Fruit fly (Drosophila melanogaster) whole organism, embryonic: ENCODE results near the gene kibra.

Experiments used
- Atf-2 ChIP-seq: fragments of 200-800 bp; sonication (Bioruptor generic); optimal IDR thresholded peaks from 2 replicates; lab custom pipeline; 2016; ENCODE audit warnings: missing biosample characterization, missing genetic modification characterization
- Awh ChIP-seq: fragments of 200-800 bp; sonication (Bioruptor generic); IDR thresholded peaks from 2 replicates; pipeline ENCODE4, ENCODE4 v1.3.6; 2022; ENCODE audit warnings: missing biosample characterization, missing genetic modification characterization
- CG11093 ChIP-seq: fragments of 200-800 bp; sonication (Bioruptor generic); IDR thresholded peaks from 3 replicates; pipeline ENCODE4 v1.3.6; 2022; ENCODE audit warnings: missing biosample characterization, missing genetic modification characterization
- CG12236 ChIP-seq: fragments of 200-800 bp; sonication (Bioruptor generic); optimal IDR thresholded peaks from 2 replicates; lab custom pipeline; 2016; ENCODE audit warnings: missing biosample characterization, missing genetic modification characterization
- CG13296 ChIP-seq: fragments of 200-800 bp; sonication (Bioruptor generic); optimal IDR thresholded peaks from 3 replicates; lab custom pipeline; 2018; ENCODE audit warnings: missing biosample characterization, mild to moderate bottlenecking, missing genetic modification characterization
- CG15479 ChIP-seq: fragments of 200-800 bp; sonication (Bioruptor generic); optimal IDR thresholded peaks from 3 replicates; lab custom pipeline; 2019; ENCODE audit warnings: missing biosample characterization, mild to moderate bottlenecking, missing genetic modification characterization, moderate library complexity
- CG15601 ChIP-seq: fragments of 200-800 bp; sonication (Bioruptor generic); optimal IDR thresholded peaks from 3 replicates; lab custom pipeline; 2019; ENCODE audit warnings: missing biosample characterization, mild to moderate bottlenecking, missing genetic modification characterization, moderate library complexity
- CG3847 ChIP-seq: fragments of 200-800 bp; sonication (Bioruptor generic); IDR thresholded peaks from 2 replicates; pipeline ENCODE4 v1.3.6; 2022; ENCODE audit warnings: missing biosample characterization, missing genetic modification characterization
- CG5180 ChIP-seq: fragments of 200-800 bp; sonication (Bioruptor generic); optimal IDR thresholded peaks from 3 replicates; lab custom pipeline; 2017; ENCODE audit warnings: missing biosample characterization, missing genetic modification characterization, mild to moderate bottlenecking, moderate library complexity, missing genetic modification reagents
- CG6654 ChIP-seq: fragments of 200-800 bp; sonication (Bioruptor generic); optimal IDR thresholded peaks from 2 replicates; lab custom pipeline; 2017; ENCODE audit warnings: missing biosample characterization, mild to moderate bottlenecking, missing genetic modification characterization
- CG8765 ChIP-seq: fragments of 200-800 bp; sonication (Bioruptor generic); IDR thresholded peaks from 2 replicates; pipeline ENCODE4 v1.3.6; 2022; ENCODE audit warnings: missing biosample characterization, missing genetic modification characterization
- CG9609 ChIP-seq: fragments of 200-800 bp; sonication (Bioruptor generic); optimal IDR thresholded peaks from 3 replicates; lab custom pipeline; 2016; ENCODE audit warnings: missing biosample characterization, missing genetic modification characterization
- CG9876 ChIP-seq: fragments of 200-800 bp; sonication (Bioruptor generic); optimal IDR thresholded peaks from 2 replicates; lab custom pipeline; 2016; ENCODE audit warnings: missing biosample characterization, missing genetic modification characterization
- CHES-1-like ChIP-seq: fragments of 200-800 bp; sonication (Bioruptor generic); optimal IDR thresholded peaks from 2 replicates; lab custom pipeline; 2016; ENCODE audit warnings: missing biosample characterization, missing genetic modification characterization
- CTCF ChIP-seq: fragments of 200-800 bp; sonication (Bioruptor generic); optimal IDR thresholded peaks from 2 replicates; lab custom pipeline; 2017; ENCODE audit warnings: missing biosample characterization, mild to moderate bottlenecking, missing genetic modification characterization, moderate library complexity
- Dp ChIP-seq: fragments of 200-800 bp; sonication (Bioruptor generic); optimal IDR thresholded peaks from 2 replicates; lab custom pipeline; 2018; ENCODE audit warnings: missing biosample characterization, mild to moderate bottlenecking, missing genetic modification characterization, moderate library complexity
- Drgx ChIP-seq: fragments of 200-800 bp; sonication (Bioruptor generic); IDR thresholded peaks from 2 replicates; pipeline ENCODE4 v1.3.6; 2022; ENCODE audit warnings: missing biosample characterization, missing genetic modification characterization
- E2f1 ChIP-seq: fragments of 200-800 bp; sonication (Bioruptor generic); IDR thresholded peaks from 2 replicates; pipeline ENCODE4 v1.3.6; 2022; ENCODE audit warnings: missing biosample characterization, missing genetic modification characterization
- E2f2 ChIP-seq: fragments of 200-800 bp; sonication (Bioruptor generic); IDR thresholded peaks from 2 replicates; pipeline ENCODE4 v1.3.6; 2022; ENCODE audit warnings: missing biosample characterization, missing genetic modification characterization
- Hr39 ChIP-seq: fragments of >200 bp; optimal IDR thresholded peaks from 2 replicates; lab custom pipeline; 2017
- Lhr ChIP-seq: fragments of 200-800 bp; sonication (Bioruptor generic); optimal IDR thresholded peaks from 3 replicates; lab custom pipeline; 2017; ENCODE audit warnings: mild to moderate bottlenecking, missing biosample characterization, missing genetic modification reagents, missing genetic modification characterization
- MBD-R2 ChIP-seq: fragments of 200-800 bp; sonication (Bioruptor generic); IDR thresholded peaks from 2 replicates; pipeline ENCODE4 v1.3.6; 2022; ENCODE audit warnings: missing biosample characterization, missing genetic modification characterization
- Med ChIP-seq: fragments of 200-800 bp; sonication (Bioruptor generic); peaks from one replicate; lab custom pipeline; 2016; ENCODE audit warnings: missing biosample characterization, missing genetic modification characterization, mild to moderate bottlenecking, inconsistent platforms, moderate library complexity
- Nf-YC ChIP-seq: fragments of 200-800 bp; optimal IDR thresholded peaks from 3 replicates; lab custom pipeline; 2019; ENCODE audit warnings: missing biosample characterization, mild to moderate bottlenecking, missing genetic modification characterization, moderate library complexity
- Oaz ChIP-seq: fragments of 200-800 bp; sonication (Bioruptor generic); IDR thresholded peaks from 2 replicates; pipeline ENCODE4 v1.3.6; 2022; ENCODE audit warnings: missing biosample characterization, missing genetic modification characterization
- Tbp ChIP-seq: fragments of >200 bp; optimal IDR thresholded peaks from 2 replicates; lab custom pipeline; 2018; ENCODE audit warnings: missing biosample characterization, missing genetic modification characterization
- Xbp1 ChIP-seq: fragments of 200-800 bp; sonication (Bioruptor generic); optimal IDR thresholded peaks from 3 replicates; lab custom pipeline; 2016; ENCODE audit warnings: missing biosample characterization, mild to moderate bottlenecking, missing genetic modification characterization
- YL-1 ChIP-seq: fragments of 200-800 bp; sonication (Bioruptor generic); optimal IDR thresholded peaks from 3 replicates; lab custom pipeline; 2017; ENCODE audit warnings: missing biosample characterization, mild to moderate bottlenecking, missing genetic modification characterization
- amos ChIP-seq: fragments of 200-800 bp; sonication (Bioruptor generic); IDR thresholded peaks from 2 replicates; pipeline ENCODE4 v1.3.6; 2022; ENCODE audit warnings: missing biosample characterization, missing genetic modification characterization; ENCODE audit not compliant: partially characterized antibody
- bowl ChIP-seq: fragments of 200-800 bp; sonication (Bioruptor generic); IDR thresholded peaks from 2 replicates; pipeline ENCODE4 v1.3.6; 2022; ENCODE audit warnings: missing biosample characterization, missing genetic modification characterization
- cas ChIP-seq: fragments of 200-800 bp; sonication (Bioruptor generic); IDR thresholded peaks from 2 replicates; pipeline ENCODE4 v1.3.6; 2022; ENCODE audit warnings: missing biosample characterization, missing genetic modification characterization
- chm ChIP-seq: fragments of 200-800 bp; sonication (Bioruptor generic); IDR thresholded peaks from 2 replicates; pipeline ENCODE4 v1.3.6; 2022; ENCODE audit warnings: missing biosample characterization, missing genetic modification characterization
- fu2 ChIP-seq: fragments of 200-800 bp; sonication (Bioruptor generic); optimal IDR thresholded peaks from 2 replicates; lab custom pipeline; 2016; ENCODE audit warnings: missing biosample characterization, missing genetic modification characterization
- hkb ChIP-seq, 2 experiments: fragments of 200-800 bp in 1 of 2; fragments of >200 bp in 1 of 2; sonication (Bioruptor generic) in 1 of 2; IDR thresholded peaks in 1 of 2; optimal IDR thresholded peaks in 1 of 2; 2 replicates each; pipeline versions ENCODE4 v1.3.6 to Lab custom; 2017 to 2022; ENCODE audit warnings: missing biosample characterization in 1 of 2, missing genetic modification characterization in 1 of 2
- hth ChIP-seq: fragments of >200 bp; optimal IDR thresholded peaks from 2 replicates; lab custom pipeline; 2017; ENCODE audit warnings: inconsistent platforms
- nom ChIP-seq: fragments of 200-800 bp; sonication (Bioruptor generic); optimal IDR thresholded peaks from 2 replicates; lab custom pipeline; 2017; ENCODE audit warnings: missing biosample characterization, missing genetic modification characterization, mild to moderate bottlenecking, moderate library complexity, missing genetic modification reagents
- p53 ChIP-seq: fragments of 200-800 bp; sonication (Bioruptor generic); optimal IDR thresholded peaks from 2 replicates; lab custom pipeline; 2016; ENCODE audit warnings: missing biosample characterization, missing genetic modification characterization
- pzg ChIP-seq: fragments of 200-800 bp; sonication (Bioruptor generic); optimal IDR thresholded peaks from 3 replicates; lab custom pipeline; 2018; ENCODE audit warnings: missing biosample characterization, mild to moderate bottlenecking, missing genetic modification characterization, moderate library complexity
- slou ChIP-seq: fragments of 200-800 bp; sonication (Bioruptor generic); optimal IDR thresholded peaks from 3 replicates; lab custom pipeline; 2016; ENCODE audit warnings: missing biosample characterization, missing genetic modification characterization
- zf30C ChIP-seq: fragments of 200-800 bp; sonication (Bioruptor generic); optimal IDR thresholded peaks from 3 replicates; lab custom pipeline; 2018; ENCODE audit warnings: missing biosample characterization, mild to moderate bottlenecking, missing genetic modification characterization

The kibra gene

dm6 chr3R:14724501-14724859, 419 bp upstream of the kibra start (continued):
- TF ChIP-seq CG11093 (GFP tag; lab: Robert Waterston, UW) (no peak), CG8765 (no peak), pzg (GFP tag; lab: Kevin White, UChicago) (no peak), Hr39 (lab: Kevin White, UChicago) (no peak), Dp (GFP tag; lab: Kevin White, UChicago) (peak; percentile 12), Drgx (GFP tag; lab: Robert Waterston, UW) (no peak), Xbp1 (GFP tag; lab: Kevin White, UChicago) (no peak), slou (no peak), CG15601 (tag; lab: Kevin White, UChicago) (no peak), CG6654 (GFP tag; lab: Kevin White, UChicago) (no peak), Lhr (GFP tag; lab: Kevin White, UChicago) (peak; percentile 40), Awh (no peak), nom (GFP tag; lab: Kevin White, UChicago) (no peak), CG15479 (GFP tag; lab: Kevin White, UChicago) (no peak), MBD-R2 (GFP tag; lab: Robert Waterston, UW) (no peak), CG5180 (no peak), chm (GFP tag; lab: Robert Waterston, UW) (no peak), CHES-1-like (GFP tag; lab: Kevin White, UChicago) (no peak), bowl (GFP tag; lab: Robert Waterston, UW) (no peak), CG12236 (GFP tag; lab: Kevin White, UChicago) (no peak), amos (GFP tag; lab: Robert Waterston, UW) (no peak), E2f2 (no peak), Atf-2 (GFP tag; lab: Kevin White, UChicago) (no peak)
- TF ChIP-seq, all 482 proteins: peak for 7

- TF ChIP-seq CG9609 = peak; percentile 58
- no peak for TF ChIP-seq Nf-YC
- no peak for TF ChIP-seq CTCF (GFP tag; lab: Kevin White, UChicago)
- no peak for TF ChIP-seq Tbp (GFP tag; lab: Kevin White, UChicago)
- TF ChIP-seq Med (GFP tag; lab: Kevin White, UChicago) = peak; percentile 52
- no peak for TF ChIP-seq cas
- no peak for TF ChIP-seq CG5180
- no peak for TF ChIP-seq Oaz (GFP tag; lab: Robert Waterston, UW)
- no peak for TF ChIP-seq YL-1 (GFP tag; lab: Kevin White, UChicago)
- no peak for TF ChIP-seq CG3847
- TF ChIP-seq hth (lab: Kevin White, UChicago) = no peak
- no peak for TF ChIP-seq bowl (GFP tag; lab: Robert Waterston, UW)
- no peak for TF ChIP-seq E2f1 (GFP tag; lab: Robert Waterston, UW)
- peak; percentile 22 for TF ChIP-seq CG9876 (GFP tag; lab: Kevin White, UChicago)
- no peak for TF ChIP-seq CG13296 (GFP tag; lab: Kevin White, UChicago)
- no peak for TF ChIP-seq fu2
- TF ChIP-seq zf30C (GFP tag; lab: Kevin White, UChicago) = peak; percentile 59
- no peak for TF ChIP-seq hkb (optimal IDR thresholded peaks at IDR 0.05; lab: Kevin White, UChicago)
- no peak for TF ChIP-seq hkb (GFP tag; IDR thresholded peaks at IDR 0.05; lab: Robert Waterston, UW)
- TF ChIP-seq p53 = no peak
Measured at dm6 chr3R:14723355-14723670, 748 bp downstream of the kibra start.
